Fruit fly (Drosophila melanogaster) S2 (cell line): ENCODE measurements around the gene PolE1.
A peak's percentile ranks its signal among the peaks of the same experiment; 100 is the strongest.

Experiments
- CG8478 ChIP-seq: fragments of >200 bp; optimal IDR thresholded peaks from 2 replicates; lab custom pipeline; 2018
- CTCF ChIP-seq, 2 experiments: fragments of >200 bp; optimal IDR thresholded peaks; 2 replicates each; lab custom pipeline; 2018

PolE1 gene

dm6 chr3R:23323639-23324350, 24.1 kb upstream of the PolE1 start:
- TF ChIP-seq CTCF (optimal IDR thresholded peaks at IDR 0.05; lab: Kevin White, UChicago) (no peak), CG8478 (lab: Kevin White, UChicago) (no peak)

dm6 chr3R:23325710-23326109, 22.2 kb upstream of the PolE1 start:
- no peak for TF ChIP-seq CG8478 (lab: Kevin White, UChicago)
- no peak for TF ChIP-seq CTCF (optimal IDR thresholded peaks at IDR 0.05; lab: Kevin White, UChicago)

dm6 chr3R:23326292-23326691, 21.6 kb upstream of the PolE1 start:
- TF ChIP-seq CTCF (optimal IDR thresholded peaks at IDR 0.05; lab: Kevin White, UChicago) (no peak), CG8478 (lab: Kevin White, UChicago) (no peak)

dm6 chr3R:23327707-23328106, 20.2 kb upstream of the PolE1 start:
- TF ChIP-seq CG8478 (lab: Kevin White, UChicago) = no peak
- no peak for TF ChIP-seq CTCF (optimal IDR thresholded peaks at IDR 0.05; lab: Kevin White, UChicago)

dm6 chr3R:23331280-23331679, 16.6 kb upstream of the PolE1 start:
- TF ChIP-seq CG8478 (lab: Kevin White, UChicago) (no peak), CTCF (optimal IDR thresholded peaks at IDR 0.05; lab: Kevin White, UChicago) (peak; percentile 74 to 93)

- TF ChIP-seq CTCF (optimal IDR thresholded peaks at IDR 0.05; lab: Kevin White, UChicago) = no peak
- TF ChIP-seq CG8478 (lab: Kevin White, UChicago) = no peak
Observed at dm6 chr3R:23331865-23332367, 16.0 kb upstream of the PolE1 start.

dm6 chr3R:23332535-23333333, 15.2 kb upstream of the PolE1 start:
- TF ChIP-seq CTCF (optimal IDR thresholded peaks at IDR 0.05; lab: Kevin White, UChicago) = no peak
- no peak for TF ChIP-seq CG8478 (lab: Kevin White, UChicago)

dm6 chr3R:23333334-23334035, 14.4 kb upstream of the PolE1 start:
- no peak for TF ChIP-seq CTCF (optimal IDR thresholded peaks at IDR 0.05; lab: Kevin White, UChicago)
- TF ChIP-seq CG8478 (lab: Kevin White, UChicago) = no peak

- TF ChIP-seq CTCF (optimal IDR thresholded peaks at IDR 0.05; lab: Kevin White, UChicago) (no peak), CG8478 (lab: Kevin White, UChicago) (no peak)
Observed at dm6 chr3R:23334036-23334744, 13.7 kb upstream of the PolE1 start.

dm6 chr3R:23334866-23335265, 13.1 kb upstream of the PolE1 start:
- TF ChIP-seq CTCF (optimal IDR thresholded peaks at IDR 0.05; lab: Kevin White, UChicago) = no peak
- no peak for TF ChIP-seq CG8478 (lab: Kevin White, UChicago)

dm6 chr3R:23335577-23335976, 12.4 kb upstream of the PolE1 start:
- TF ChIP-seq CTCF (optimal IDR thresholded peaks at IDR 0.05; lab: Kevin White, UChicago) (no peak), CG8478 (lab: Kevin White, UChicago) (no peak)

- no peak for TF ChIP-seq CG8478 (lab: Kevin White, UChicago)
- TF ChIP-seq CTCF (optimal IDR thresholded peaks at IDR 0.05; lab: Kevin White, UChicago) = no peak
Observed at dm6 chr3R:23336513-23336912, 11.4 kb upstream of the PolE1 start.

- TF ChIP-seq CG8478 (lab: Kevin White, UChicago) = no peak
- no peak for TF ChIP-seq CTCF (optimal IDR thresholded peaks at IDR 0.05; lab: Kevin White, UChicago)
Observed at dm6 chr3R:23337183-23337825, 10.6 kb upstream of the PolE1 start.

dm6 chr3R:23338290-23338689, 9.6 kb upstream of the PolE1 start:
- TF ChIP-seq CTCF (optimal IDR thresholded peaks at IDR 0.05; lab: Kevin White, UChicago) = no peak
- TF ChIP-seq CG8478 (lab: Kevin White, UChicago) = no peak
